Fruit fly (Drosophila melanogaster) whole organism, adult: ENCODE measurements around the gene meru.

Source experiments
- CG5204 ChIP-seq: fragments of 200-800 bp; sonication (Bioruptor generic); optimal IDR thresholded peaks from 2 replicates; lab custom pipeline; 2016; ENCODE audit warnings: missing biosample characterization, missing genetic modification characterization
- CG7045 ChIP-seq: fragments of 200-800 bp; sonication (Bioruptor generic); optimal IDR thresholded peaks from 2 replicates; lab custom pipeline; 2017; ENCODE audit warnings: missing biosample characterization, mild to moderate bottlenecking, missing genetic modification characterization
- CG7101 ChIP-seq: fragments of 200-800 bp; sonication (Bioruptor generic); optimal IDR thresholded peaks from 2 replicates; lab custom pipeline; 2018; ENCODE audit warnings: missing biosample characterization, mild to moderate bottlenecking, missing genetic modification characterization, moderate library complexity
- Crg-1 ChIP-seq: fragments of 200-800 bp; sonication (Bioruptor generic); optimal IDR thresholded peaks from 2 replicates; lab custom pipeline; 2016; ENCODE audit warnings: missing biosample characterization, missing genetic modification characterization
- Mnt ChIP-seq: fragments of 200-800 bp; sonication (Bioruptor generic); optimal IDR thresholded peaks from 2 replicates; lab custom pipeline; 2016; ENCODE audit warnings: missing biosample characterization, mild to moderate bottlenecking, missing genetic modification characterization
- bab1 ChIP-seq: fragments of 200-800 bp; sonication (Bioruptor generic); optimal IDR thresholded peaks from 3 replicates; lab custom pipeline; 2019; ENCODE audit warnings: missing biosample characterization, mild to moderate bottlenecking, missing genetic modification characterization, moderate library complexity
- cic ChIP-seq: fragments of 200-800 bp; sonication (Bioruptor generic); optimal IDR thresholded peaks from 2 replicates; lab custom pipeline; 2017; ENCODE audit warnings: missing biosample characterization, mild to moderate bottlenecking, missing genetic modification characterization, moderate library complexity
- ovo ChIP-seq: fragments of 200-800 bp; sonication (Bioruptor generic); optimal IDR thresholded peaks from 2 replicates; lab custom pipeline; 2016; ENCODE audit warnings: missing biosample characterization, missing genetic modification characterization
- toe ChIP-seq: fragments of 200-800 bp; sonication (Bioruptor generic); optimal IDR thresholded peaks from 2 replicates; lab custom pipeline; 2016; ENCODE audit warnings: missing biosample characterization, missing genetic modification characterization

DNA sequence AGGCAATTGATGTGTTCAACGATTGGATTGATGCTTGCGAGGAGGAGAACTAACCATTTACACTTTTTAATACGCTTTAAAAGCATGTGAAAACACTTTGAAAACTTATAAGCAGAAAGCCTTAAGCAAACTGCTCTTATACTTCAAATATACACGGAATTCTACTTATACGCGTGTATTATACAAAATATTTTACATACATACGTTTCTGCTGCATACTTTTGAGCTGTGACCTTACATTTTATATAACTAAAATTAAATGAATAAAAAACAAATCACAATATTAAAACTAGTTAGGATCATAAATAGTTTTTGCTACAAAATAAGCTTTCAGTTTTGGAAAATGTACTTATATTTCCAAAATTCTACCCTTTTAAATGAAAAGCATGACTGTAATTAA is 35.2 kb downstream of the meru start:
- TF ChIP-seq Mnt (GFP tag; lab: Kevin White, UChicago): no peak
- no peak for TF ChIP-seq ovo (GFP tag; lab: Kevin White, UChicago)
- TF ChIP-seq CG7101: no peak
- no peak for TF ChIP-seq Crg-1
- TF ChIP-seq CG7045 (GFP tag; lab: Kevin White, UChicago): no peak
- TF ChIP-seq cic (GFP tag; lab: Kevin White, UChicago): no peak
- no peak for TF ChIP-seq toe
- no peak for TF ChIP-seq CG5204
- no peak for TF ChIP-seq bab1 (GFP tag; lab: Kevin White, UChicago)
